Worm (Caenorhabditis elegans): Measurements from ENCODE around the gene W04D2.4.

The W04D2.4 gene

ce11 chrV:12518770-12519169 lies 21.2 kb upstream of the W04D2.4 start:
- no peak for TF ChIP-seq ceh-43 (GFP tag; optimal IDR thresholded peaks at IDR 0.05)
- TF ChIP-seq unc-120 (tag; optimal IDR thresholded peaks at IDR 0.05; ENCODE audit: poor library complexity, severe bottlenecking): peak; percentile 84
- TF ChIP-seq unc-62 (GFP tag; optimal IDR thresholded peaks at IDR 0.05): peak; percentile 79
- TF ChIP-seq hlh-1 (tag; optimal IDR thresholded peaks at IDR 0.05): peak; percentile 93
- TF ChIP-seq nhr-28 (tag; optimal IDR thresholded peaks at IDR 0.05): no peak

- TF ChIP-seq lin-13 (tag; optimal IDR thresholded peaks at IDR 0.05): no peak
- peak; percentile 74 for TF ChIP-seq unc-62 (GFP tag; optimal IDR thresholded peaks at IDR 0.05)
- TF ChIP-seq unc-120 (tag; optimal IDR thresholded peaks at IDR 0.05; ENCODE audit: poor library complexity, severe bottlenecking): peak; percentile 70
- peak; percentile 47 for TF ChIP-seq hlh-1 (tag; optimal IDR thresholded peaks at IDR 0.05)
- TF ChIP-seq unc-39 (tag; optimal IDR thresholded peaks at IDR 0.05): no peak
These were observed 20.2 kb upstream of the W04D2.4 start for ce11 chrV:12517757-12518156.

ce11 chrV:12517148-12517547 lies 19.6 kb upstream of the W04D2.4 start, which contains the start of gene cal-1:
Gene cal-1 (minus strand): TSS chrV:12517248.
- TF ChIP-seq cnd-1 (tag; optimal IDR thresholded peaks at IDR 0.05) (no peak), unc-39 (tag; optimal IDR thresholded peaks at IDR 0.05) (no peak), snpc-4 (tag; optimal IDR thresholded peaks at IDR 0.05) (no peak), lin-32 (GFP tag; optimal IDR thresholded peaks at IDR 0.05) (no peak), hlh-1 (tag; optimal IDR thresholded peaks at IDR 0.05) (no peak), ceh-43 (GFP tag; optimal IDR thresholded peaks at IDR 0.05) (no peak), nhr-12 (tag; optimal IDR thresholded peaks at IDR 0.05) (no peak), pha-4 (tag; optimal IDR thresholded peaks at IDR 0.05) (no peak), unc-62 (GFP tag; optimal IDR thresholded peaks at IDR 0.05) (no peak), nhr-76 (tag; optimal IDR thresholded peaks at IDR 0.05) (no peak), unc-120 (tag; optimal IDR thresholded peaks at IDR 0.05; ENCODE audit: poor library complexity, severe bottlenecking) (no peak)

- TF ChIP-seq ceh-43 (GFP tag; optimal IDR thresholded peaks at IDR 0.05) (no peak), nhr-76 (tag; optimal IDR thresholded peaks at IDR 0.05) (no peak), tbx-8 (GFP tag; optimal IDR thresholded peaks at IDR 0.05) (no peak), drap-1 (GFP tag; optimal IDR thresholded peaks at IDR 0.05) (no peak), lin-32 (GFP tag; optimal IDR thresholded peaks at IDR 0.05) (no peak), unc-62 (GFP tag; optimal IDR thresholded peaks at IDR 0.05) (no peak), unc-120 (tag; optimal IDR thresholded peaks at IDR 0.05; ENCODE audit: poor library complexity, severe bottlenecking) (no peak), unc-39 (tag; optimal IDR thresholded peaks at IDR 0.05) (no peak), nhr-2 (tag; optimal IDR thresholded peaks at IDR 0.05) (no peak), mab-5 (tag; optimal IDR thresholded peaks at IDR 0.05) (no peak), hlh-1 (tag; optimal IDR thresholded peaks at IDR 0.05) (no peak), cnd-1 (tag; optimal IDR thresholded peaks at IDR 0.05) (no peak)
These were observed 16.3 kb upstream of the W04D2.4 start for ce11 chrV:12513900-12514299.

DNA sequence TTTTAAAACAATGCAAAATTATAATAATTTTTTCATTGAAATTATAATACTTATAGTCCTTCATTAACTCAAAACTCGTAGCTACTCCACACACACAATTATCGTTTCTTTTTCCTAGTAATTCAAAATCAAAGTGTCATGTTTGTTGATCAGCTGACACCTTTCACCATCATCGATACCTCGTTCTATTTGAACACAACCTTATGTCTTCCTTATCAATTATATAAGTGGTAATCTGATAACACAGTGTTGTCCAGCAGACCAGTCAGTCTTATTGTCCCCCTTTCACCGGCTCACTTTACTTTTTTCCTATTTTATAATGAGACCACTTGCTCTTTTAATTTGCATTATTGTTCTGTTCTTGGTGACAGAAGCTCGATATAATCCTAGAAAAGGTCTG lies 15.2 kb upstream of the W04D2.4 start, which contains the start of the genes T28H10.2 and lgmn-1:
TSS of gene T28H10.2 (minus strand) at position 177 of the 400 bp plus-strand sequence.
TSS of gene lgmn-1 (plus strand) at position 284 of the 400 bp plus-strand sequence.
- TF ChIP-seq ztf-11 (tag; optimal IDR thresholded peaks at IDR 0.05) (no peak), ham-2 (GFP tag; optimal IDR thresholded peaks at IDR 0.05) (no peak), unc-39 (tag; optimal IDR thresholded peaks at IDR 0.05) (no peak), flh-1 (GFP tag; optimal IDR thresholded peaks at IDR 0.05) (no peak), elt-1 (tag; optimal IDR thresholded peaks at IDR 0.05; ENCODE audit: borderline replicate concordance, insufficient read depth) (no peak), pha-4 (tag; optimal IDR thresholded peaks at IDR 0.05) (no peak), sptf-1 (tag; optimal IDR thresholded peaks at IDR 0.05) (no peak), ceh-43 (GFP tag; optimal IDR thresholded peaks at IDR 0.05) (no peak), hlh-1 (tag; optimal IDR thresholded peaks at IDR 0.05) (no peak), snpc-4 (tag; optimal IDR thresholded peaks at IDR 0.05) (no peak), nhr-28 (tag; optimal IDR thresholded peaks at IDR 0.05) (no peak), lin-13 (tag; optimal IDR thresholded peaks at IDR 0.05) (no peak), tbx-8 (GFP tag; optimal IDR thresholded peaks at IDR 0.05) (no peak)

DNA sequence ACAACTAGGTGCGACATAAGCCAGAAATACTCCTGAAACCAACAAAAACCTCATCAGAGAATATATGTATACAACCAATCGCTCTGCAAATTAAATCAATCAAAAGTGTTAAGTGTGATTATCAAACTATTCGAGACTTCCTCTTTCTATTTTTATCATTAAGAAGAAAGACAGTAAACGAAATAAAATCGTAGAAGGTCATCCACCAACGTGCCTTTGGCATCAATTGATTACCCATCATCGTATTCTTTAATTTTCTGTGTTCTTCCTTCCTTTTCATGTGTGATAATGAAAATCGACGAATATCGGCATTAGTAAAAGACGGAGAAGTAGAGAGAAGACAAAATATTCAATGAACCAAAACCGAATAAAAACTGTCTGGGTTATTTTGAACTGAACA lies 14.4 kb upstream of the W04D2.4 start:
- TF ChIP-seq elt-3 (tag; optimal IDR thresholded peaks at IDR 0.05) (no peak), ham-2 (GFP tag; optimal IDR thresholded peaks at IDR 0.05) (no peak), ceh-39 (tag; optimal IDR thresholded peaks at IDR 0.05) (no peak), pha-4 (tag; optimal IDR thresholded peaks at IDR 0.05) (no peak), nhr-12 (tag; optimal IDR thresholded peaks at IDR 0.05) (no peak), tbx-8 (GFP tag; optimal IDR thresholded peaks at IDR 0.05) (no peak)

ce11 chrV:12509922-12510582 lies 12.5 kb upstream of the W04D2.4 start:
- TF ChIP-seq unc-120 (tag; optimal IDR thresholded peaks at IDR 0.05; ENCODE audit: poor library complexity, severe bottlenecking) (peak; percentile 56), ham-2 (GFP tag; optimal IDR thresholded peaks at IDR 0.05) (peak; percentile 75), bed-3 (GFP tag; optimal IDR thresholded peaks at IDR 0.05) (peak; percentile 52), lin-32 (GFP tag; optimal IDR thresholded peaks at IDR 0.05) (peak; percentile 66), nhr-12 (tag; optimal IDR thresholded peaks at IDR 0.05) (peak; percentile 39), drap-1 (GFP tag; optimal IDR thresholded peaks at IDR 0.05) (peak; percentile 64), mls-2 (tag; optimal IDR thresholded peaks at IDR 0.05) (peak; percentile 77), M03D4.4 (tag; optimal IDR thresholded peaks at IDR 0.05) (peak; percentile 70), ceh-83 (GFP tag; optimal IDR thresholded peaks at IDR 0.05) (peak; percentile 82), sem-2 (GFP tag; optimal IDR thresholded peaks at IDR 0.05) (peak; percentile 38), sptf-1 (tag; optimal IDR thresholded peaks at IDR 0.05) (peak; percentile 96), cnd-1 (tag; optimal IDR thresholded peaks at IDR 0.05) (peak; percentile 41)

Measured in whole organism, mixed stage, embryonic.